Fruit fly (Drosophila melanogaster) whole organism, embryonic: ENCODE results near the gene CG7332.
A peak's percentile ranks its signal among the peaks of the same experiment; 100 is the strongest.

Experiments used
- ATbp ChIP-seq: fragments of 200-800 bp; sonication (Bioruptor generic); optimal IDR thresholded peaks from 2 replicates; lab custom pipeline; 2017; ENCODE audit warnings: missing biosample characterization, mild to moderate bottlenecking, missing genetic modification characterization, missing genetic modification reagents
- Adf1 ChIP-seq: fragments of 200-800 bp; sonication (Bioruptor generic); IDR thresholded peaks from 2 replicates; pipeline ENCODE4 v1.3.6; 2022; ENCODE audit warnings: missing biosample characterization, missing genetic modification characterization
- Antp ChIP-seq: fragments of 200-800 bp; sonication (Bioruptor generic); optimal IDR thresholded peaks from 3 replicates; lab custom pipeline; 2016; ENCODE audit warnings: missing biosample characterization, missing genetic modification characterization
- Atf3 ChIP-seq: fragments of 200-800 bp; sonication (Bioruptor generic); optimal IDR thresholded peaks from 3 replicates; lab custom pipeline; 2016; ENCODE audit warnings: missing biosample characterization, missing genetic modification characterization
- BtbVII ChIP-seq: fragments of 200-800 bp; sonication (Bioruptor generic); optimal IDR thresholded peaks from 3 replicates; lab custom pipeline; 2017; ENCODE audit warnings: missing biosample characterization, mild to moderate bottlenecking, missing genetic modification characterization
- Bteb2 ChIP-seq: fragments of 200-800 bp; sonication (Bioruptor generic); optimal IDR thresholded peaks from 2 replicates; lab custom pipeline; 2016; ENCODE audit warnings: missing biosample characterization, missing genetic modification characterization
- CG11504 ChIP-seq: fragments of 200-800 bp; sonication (Bioruptor generic); optimal IDR thresholded peaks from 3 replicates; lab custom pipeline; 2019; ENCODE audit warnings: missing biosample characterization, mild to moderate bottlenecking, missing genetic modification characterization, moderate library complexity
- CG12155 ChIP-seq: fragments of 200-800 bp; sonication (Bioruptor generic); optimal IDR thresholded peaks from 3 replicates; lab custom pipeline; 2016; ENCODE audit warnings: missing biosample characterization, missing genetic modification characterization
- CG12236 ChIP-seq: fragments of 200-800 bp; sonication (Bioruptor generic); optimal IDR thresholded peaks from 2 replicates; lab custom pipeline; 2016; ENCODE audit warnings: missing biosample characterization, missing genetic modification characterization
- CG13894 ChIP-seq: fragments of 200-800 bp; sonication (Bioruptor generic); optimal IDR thresholded peaks from 3 replicates; lab custom pipeline; 2018; ENCODE audit warnings: missing biosample characterization, mild to moderate bottlenecking, missing genetic modification characterization, moderate library complexity
- CG14014 ChIP-seq: fragments of 200-800 bp; sonication (Bioruptor generic); IDR thresholded peaks from 2 replicates; pipeline ENCODE4 v1.3.6; 2022; ENCODE audit warnings: missing biosample characterization, missing genetic modification characterization
- CG14965 ChIP-seq: fragments of 200-800 bp; sonication (Bioruptor generic); optimal IDR thresholded peaks from 2 replicates; lab custom pipeline; 2016; ENCODE audit warnings: missing biosample characterization, missing genetic modification characterization, borderline replicate concordance
- CG16863 ChIP-seq: fragments of 200-800 bp; sonication (Bioruptor generic); optimal IDR thresholded peaks from 3 replicates; lab custom pipeline; 2016; ENCODE audit warnings: missing biosample characterization, missing genetic modification characterization
- CG2678 ChIP-seq: fragments of 200-800 bp; sonication (Bioruptor generic); optimal IDR thresholded peaks from 3 replicates; lab custom pipeline; 2019; ENCODE audit warnings: missing biosample characterization, mild to moderate bottlenecking, missing genetic modification characterization, moderate library complexity
- CG30431 ChIP-seq: fragments of 200-800 bp; sonication (Bioruptor generic); optimal IDR thresholded peaks from 2 replicates; lab custom pipeline; 2017; ENCODE audit warnings: missing biosample characterization, missing genetic modification characterization
- CG31441 ChIP-seq: fragments of 200-800 bp; sonication (Bioruptor generic); IDR thresholded peaks from 2 replicates; pipeline ENCODE4 v1.3.6; 2022; ENCODE audit warnings: missing biosample characterization, missing genetic modification characterization
- CG34376 ChIP-seq: fragments of 200-800 bp; sonication (Bioruptor generic); optimal IDR thresholded peaks from 2 replicates; lab custom pipeline; 2018; ENCODE audit warnings: missing biosample characterization, mild to moderate bottlenecking, missing genetic modification characterization
- CG3995 ChIP-seq: fragments of 200-800 bp; sonication (Bioruptor generic); optimal IDR thresholded peaks from 3 replicates; lab custom pipeline; 2016; ENCODE audit warnings: missing biosample characterization, missing genetic modification characterization
- CG8359 ChIP-seq: fragments of 200-800 bp; sonication (Bioruptor generic); optimal IDR thresholded peaks from 2 replicates; lab custom pipeline; 2017; ENCODE audit warnings: missing biosample characterization, mild to moderate bottlenecking, missing genetic modification characterization, borderline replicate concordance
- CG9215 ChIP-seq: fragments of 200-800 bp; sonication (Bioruptor generic); IDR thresholded peaks from 2 replicates; pipeline ENCODE4 v1.3.6; 2022; ENCODE audit warnings: missing biosample characterization, missing genetic modification characterization
- CG9932 ChIP-seq: fragments of 200-800 bp; sonication (Bioruptor generic); IDR thresholded peaks from 2 replicates; pipeline ENCODE4 v1.3.6; 2022; ENCODE audit warnings: missing biosample characterization, missing genetic modification characterization
- Chrac-16 ChIP-seq: fragments of 200-800 bp; sonication (Bioruptor generic); optimal IDR thresholded peaks from 3 replicates; lab custom pipeline; 2016; ENCODE audit warnings: missing biosample characterization, missing genetic modification characterization
- Dref ChIP-seq: fragments of 200-800 bp; sonication (Bioruptor generic); IDR thresholded peaks from 2 replicates; pipeline ENCODE4 v1.3.6; 2022; ENCODE audit warnings: missing biosample characterization, missing genetic modification characterization
- Gug ChIP-seq: fragments of 200-800 bp; sonication (Bioruptor generic); IDR thresholded peaks from 4 replicates; pipeline ENCODE4 v1.3.6; 2022; ENCODE audit warnings: missing biosample characterization, missing genetic modification characterization
- H2.0 ChIP-seq: fragments of 200-800 bp; sonication (Bioruptor generic); IDR thresholded peaks from 2 replicates; pipeline ENCODE4 v1.3.6; 2022; ENCODE audit warnings: missing biosample characterization, missing genetic modification characterization
- HLH3B ChIP-seq: fragments of 200-800 bp; sonication (Bioruptor generic); IDR thresholded peaks from 2 replicates; pipeline ENCODE4 v1.3.6; 2022; ENCODE audit warnings: missing biosample characterization, missing genetic modification characterization
- Jarid2 ChIP-seq: fragments of 200-800 bp; sonication (Bioruptor generic); optimal IDR thresholded peaks from 3 replicates; lab custom pipeline; 2017; ENCODE audit warnings: mild to moderate bottlenecking, missing biosample characterization, missing genetic modification reagents, missing genetic modification characterization
- Kr ChIP-seq: fragments of 200-800 bp; sonication (Bioruptor generic); optimal IDR thresholded peaks from 2 replicates; lab custom pipeline; 2017; ENCODE audit warnings: missing biosample characterization, mild to moderate bottlenecking, missing genetic modification characterization
- MESR4 ChIP-seq: fragments of 200-800 bp; sonication (Bioruptor generic); optimal IDR thresholded peaks from 2 replicates; lab custom pipeline; 2018; ENCODE audit warnings: missing biosample characterization, mild to moderate bottlenecking, missing genetic modification characterization, moderate library complexity
- MTF-1 ChIP-seq: fragments of 200-800 bp; sonication (Bioruptor generic); optimal IDR thresholded peaks from 2 replicates; lab custom pipeline; 2018; ENCODE audit warnings: missing biosample characterization, mild to moderate bottlenecking, missing genetic modification characterization, borderline replicate concordance
- Max ChIP-seq: fragments of 200-800 bp; sonication (Bioruptor generic); optimal IDR thresholded peaks from 2 replicates; lab custom pipeline; 2016; ENCODE audit warnings: missing biosample characterization, mild to moderate bottlenecking, missing genetic modification characterization
- NC2α ChIP-seq: fragments of 200-800 bp; sonication (Bioruptor generic); optimal IDR thresholded peaks from 2 replicates; lab custom pipeline; 2016; ENCODE audit warnings: missing biosample characterization, missing genetic modification characterization
- NK7.1 ChIP-seq: fragments of 200-800 bp; sonication (Bioruptor generic); optimal IDR thresholded peaks from 3 replicates; lab custom pipeline; 2016; ENCODE audit warnings: missing biosample characterization, missing genetic modification characterization
- Optix ChIP-seq: fragments of 200-800 bp; sonication (Bioruptor generic); IDR thresholded peaks from 3 replicates; pipeline ENCODE4 v1.3.6; 2022; ENCODE audit warnings: missing biosample characterization, missing genetic modification characterization
- ac ChIP-seq: fragments of 200-800 bp; sonication (Bioruptor generic); optimal IDR thresholded peaks from 3 replicates; lab custom pipeline; 2017; ENCODE audit warnings: missing biosample characterization, mild to moderate bottlenecking, missing genetic modification characterization
- ap ChIP-seq: fragments of 200-800 bp; sonication (Bioruptor generic); IDR thresholded peaks from 2 replicates; pipeline ENCODE4 v1.3.6; 2022; ENCODE audit warnings: missing biosample characterization, missing genetic modification characterization
- ash1 ChIP-seq: fragments of 200-800 bp; sonication (Bioruptor generic); optimal IDR thresholded peaks from 2 replicates; lab custom pipeline; 2018; ENCODE audit warnings: missing biosample characterization, mild to moderate bottlenecking, missing genetic modification characterization
- bigmax ChIP-seq: fragments of 200-800 bp; sonication (Bioruptor generic); optimal IDR thresholded peaks from 2 replicates; lab custom pipeline; 2018; ENCODE audit warnings: missing biosample characterization, mild to moderate bottlenecking, missing genetic modification characterization
- crol ChIP-seq: fragments of 200-800 bp; sonication (Bioruptor generic); IDR thresholded peaks from 2 replicates; pipeline ENCODE4 v1.3.6; 2022; ENCODE audit warnings: missing biosample characterization, missing genetic modification characterization
- exex ChIP-seq: fragments of 200-800 bp; sonication (Bioruptor generic); optimal IDR thresholded peaks from 4 replicates; lab custom pipeline; 2018; ENCODE audit warnings: missing biosample characterization, mild to moderate bottlenecking, missing genetic modification characterization, moderate library complexity
- fd3F ChIP-seq: fragments of 200-800 bp; sonication (Bioruptor generic); optimal IDR thresholded peaks from 2 replicates; lab custom pipeline; 2018; ENCODE audit warnings: missing biosample characterization, mild to moderate bottlenecking, missing genetic modification characterization, moderate library complexity
- gsb-n ChIP-seq: fragments of 200-800 bp; sonication (Bioruptor generic); optimal IDR thresholded peaks from 3 replicates; lab custom pipeline; 2018; ENCODE audit warnings: missing biosample characterization, mild to moderate bottlenecking, missing genetic modification characterization
- h ChIP-seq: fragments of >200 bp; optimal IDR thresholded peaks from 2 replicates; lab custom pipeline; 2017
- jigr1 ChIP-seq: fragments of 200-800 bp; sonication (Bioruptor generic); IDR thresholded peaks from 3 replicates; pipeline ENCODE4 v1.3.6; 2022; ENCODE audit warnings: missing biosample characterization, missing genetic modification characterization
- jumu ChIP-seq: fragments of 200-800 bp; sonication (Bioruptor generic); optimal IDR thresholded peaks from 3 replicates; lab custom pipeline; 2016; ENCODE audit warnings: missing biosample characterization, missing genetic modification characterization
- mam ChIP-seq: fragments of 200-800 bp; sonication (Bioruptor generic); optimal IDR thresholded peaks from 3 replicates; lab custom pipeline; 2016; ENCODE audit warnings: missing biosample characterization, missing genetic modification characterization
- pfk ChIP-seq: fragments of 200-800 bp; sonication (Bioruptor generic); optimal IDR thresholded peaks from 2 replicates; lab custom pipeline; 2018; ENCODE audit warnings: missing biosample characterization, mild to moderate bottlenecking, missing genetic modification characterization, moderate library complexity
- pho ChIP-seq: fragments of 200-800 bp; sonication (Bioruptor generic); optimal IDR thresholded peaks from 2 replicates; lab custom pipeline; 2016; ENCODE audit warnings: missing biosample characterization, missing genetic modification characterization
- vfl ChIP-seq: fragments of 200-800 bp; sonication (Bioruptor generic); optimal IDR thresholded peaks from 2 replicates; lab custom pipeline; 2016; ENCODE audit warnings: missing biosample characterization, missing genetic modification characterization

CG7332 gene

dm6 chrX:18843229-18844033, 40.9 kb upstream of the CG7332 start, which contains the start of gene htk (continued):
- TF ChIP-seq Atf3 (GFP tag; lab: Kevin White, UChicago) (peak; percentile 45), gsb-n (tag; lab: Kevin White, UChicago) (peak; percentile 33), CG8359 (GFP tag; lab: Kevin White, UChicago) (no peak), fd3F (GFP tag; lab: Kevin White, UChicago) (peak; percentile 14), BtbVII (no peak), Optix (GFP tag; lab: Robert Waterston, UW) (peak; percentile 54; the same call in 2 of the 3 replicates), CG12155 (GFP tag; lab: Kevin White, UChicago) (peak; percentile 59), mam (GFP tag; lab: Kevin White, UChicago) (peak; percentile 77), CG14014 (peak; percentile 55; the same call in 1 of the 2 replicates), NK7.1 (GFP tag; lab: Kevin White, UChicago) (peak; percentile 25), exex (tag; lab: Kevin White, UChicago) (no peak), crol (no peak), Antp (GFP tag; lab: Kevin White, UChicago) (peak; percentile 83), MTF-1 (GFP tag; lab: Kevin White, UChicago) (peak; percentile 70), CG16863 (peak; percentile 22), HLH3B (GFP tag; lab: Robert Waterston, UW) (peak; percentile 61), Max (GFP tag; lab: Kevin White, UChicago) (peak; percentile 13), ATbp (GFP tag; lab: Kevin White, UChicago) (peak; percentile 56), Dref (GFP tag; lab: Robert Waterston, UW) (peak; percentile 98), CG3995 (peak; percentile 48), h (no peak), H2.0 (GFP tag; lab: Robert Waterston, UW) (no peak; the same call in 1 of the 2 replicates), CG30431 (GFP tag; lab: Kevin White, UChicago) (no peak), Adf1 (peak; percentile 41; the same call in 1 of the 2 replicates), pho (GFP tag; lab: Kevin White, UChicago) (peak; percentile 71), MESR4 (peak; percentile 92), CG31441 (GFP tag; lab: Robert Waterston, UW) (peak; percentile 40; the same call in 1 of the 2 replicates), Bteb2 (GFP tag; lab: Kevin White, UChicago) (peak; percentile 40), jumu (peak; percentile 73), Kr (GFP tag; lab: Kevin White, UChicago) (peak; percentile 57), CG34376 (peak; percentile 32), vfl (GFP tag; lab: Kevin White, UChicago) (peak; percentile 18), CG11504 (tag; lab: Kevin White, UChicago) (peak; percentile 61), ap (0 out of 2 replicates have a peak, but pooled peaks have one; percentile 7), Jarid2 (GFP tag; lab: Kevin White, UChicago) (no peak), CG9215 (GFP tag; lab: Robert Waterston, UW) (peak; percentile 50; the same call in 1 of the 2 replicates), ash1 (GFP tag; lab: Kevin White, UChicago) (peak; percentile 18), Gug (GFP tag; lab: Robert Waterston, UW) (peak; percentile 58; the same call in 3 of the 4 replicates), bigmax (GFP tag; lab: Kevin White, UChicago) (no peak), Chrac-16 (GFP tag; lab: Kevin White, UChicago) (peak; percentile 82), NC2α (GFP tag; lab: Kevin White, UChicago) (peak; percentile 64), jigr1 (GFP tag; lab: Robert Waterston, UW) (no peak), ac (GFP tag; lab: Kevin White, UChicago) (no peak), CG12236 (GFP tag; lab: Kevin White, UChicago) (peak; percentile 43), CG14965 (GFP tag; lab: Kevin White, UChicago) (peak; percentile 11), pfk (GFP tag; lab: Kevin White, UChicago) (peak; percentile 31), CG13894 (tag; lab: Kevin White, UChicago) (peak; percentile 93), CG2678 (tag; lab: Kevin White, UChicago) (peak; percentile 37), CG9932 (GFP tag; lab: Robert Waterston, UW) (peak; percentile 86)
